Worm (Caenorhabditis elegans) whole organism, early embryonic: ENCODE results near the gene C49G7.10.

Experiments
- B0310.2 ChIP-seq: sonication (generic microtip); optimal IDR thresholded peaks from 2 replicates; lab custom pipeline; 2016; ENCODE audit warnings: mild to moderate bottlenecking, missing genetic modification characterization, missing compliant biosample characterization
- F13C5.2 ChIP-seq: sonication (generic microtip); optimal IDR thresholded peaks from 2 replicates; lab custom pipeline; 2017; ENCODE audit warnings: mild to moderate bottlenecking, missing genetic modification characterization, inconsistent platforms, missing compliant biosample characterization
- aly-1 ChIP-seq: sonication (generic microtip); optimal IDR thresholded peaks from 2 replicates; lab custom pipeline; 2016; ENCODE audit warnings: missing genetic modification characterization, missing compliant biosample characterization
- ama-1 ChIP-seq: fragments of 150-350 bp; optimal IDR thresholded peaks from 2 replicates; lab custom pipeline; 2014
- ceh-13 ChIP-seq: fragments of 200-800 bp; sonication (Bioruptor generic); optimal IDR thresholded peaks from 2 replicates; lab custom pipeline; 2018; ENCODE audit warnings: mild to moderate bottlenecking, missing genetic modification characterization, missing compliant biosample characterization
- ceh-36 ChIP-seq: sonication (generic microtip); optimal IDR thresholded peaks from 2 replicates; lab custom pipeline; 2016; ENCODE audit warnings: missing genetic modification characterization, inconsistent platforms, missing compliant biosample characterization
- ets-7 ChIP-seq: sonication (generic microtip); optimal IDR thresholded peaks from 2 replicates; lab custom pipeline; 2016; ENCODE audit warnings: missing genotype, missing genetic modification characterization, missing compliant biosample characterization
- flt-1 ChIP-seq: fragments of 200-800 bp; sonication (Bioruptor generic); IDR thresholded peaks from 2 replicates; pipeline ENCODE4 v1.3.6; 2022; ENCODE audit warnings: missing genetic modification characterization, missing compliant biosample characterization
- hmbx-1 ChIP-seq: sonication (generic microtip); optimal IDR thresholded peaks from 2 replicates; lab custom pipeline; 2016; ENCODE audit warnings: mild to moderate bottlenecking, missing genetic modification characterization, missing compliant biosample characterization
- hmg-4 ChIP-seq: fragments of 200-800 bp; sonication (Bioruptor generic); optimal IDR thresholded peaks from 2 replicates; lab custom pipeline; 2018; ENCODE audit warnings: mild to moderate bottlenecking, missing genetic modification characterization, missing compliant biosample characterization
- hnd-1 ChIP-seq: sonication (generic microtip); optimal IDR thresholded peaks from 2 replicates; lab custom pipeline; 2016; ENCODE audit warnings: missing genetic modification characterization, missing compliant biosample characterization
- pes-1 ChIP-seq: fragments of 200-800 bp; sonication (Bioruptor generic); IDR thresholded peaks from 2 replicates; pipeline ENCODE4 v1.3.6; 2022; ENCODE audit warnings: missing genetic modification reagents, missing genetic modification characterization, missing compliant biosample characterization
- scrt-1 ChIP-seq: fragments of 200-800 bp; sonication (Bioruptor generic); IDR thresholded peaks from 2 replicates; pipeline ENCODE4 v1.3.6; 2022; ENCODE audit warnings: missing genetic modification characterization, missing compliant biosample characterization
- sea-1 ChIP-seq: fragments of 200-800 bp; sonication (Bioruptor generic); conservative IDR thresholded peaks from 2 replicates; pipeline ENCODE4 v1.3.6; 2022; ENCODE audit warnings: missing genetic modification characterization, missing compliant biosample characterization
- tbx-11 ChIP-seq: fragments of 200-800 bp; sonication (Bioruptor generic); IDR thresholded peaks from 2 replicates; pipeline ENCODE4 v1.3.6; 2022; ENCODE audit warnings: missing genetic modification characterization, missing compliant biosample characterization
- tbx-37 ChIP-seq: fragments of 200-800 bp; sonication (Bioruptor generic); conservative IDR thresholded peaks from 2 replicates; pipeline ENCODE4 v1.3.6; 2022; ENCODE audit warnings: missing genetic modification reagents, missing genetic modification characterization, missing compliant biosample characterization
- tra-4 ChIP-seq: sonication (generic microtip); optimal IDR thresholded peaks from 2 replicates; lab custom pipeline; 2017; ENCODE audit warnings: missing genetic modification characterization, missing compliant biosample characterization

Gene C49G7.10

DNA sequence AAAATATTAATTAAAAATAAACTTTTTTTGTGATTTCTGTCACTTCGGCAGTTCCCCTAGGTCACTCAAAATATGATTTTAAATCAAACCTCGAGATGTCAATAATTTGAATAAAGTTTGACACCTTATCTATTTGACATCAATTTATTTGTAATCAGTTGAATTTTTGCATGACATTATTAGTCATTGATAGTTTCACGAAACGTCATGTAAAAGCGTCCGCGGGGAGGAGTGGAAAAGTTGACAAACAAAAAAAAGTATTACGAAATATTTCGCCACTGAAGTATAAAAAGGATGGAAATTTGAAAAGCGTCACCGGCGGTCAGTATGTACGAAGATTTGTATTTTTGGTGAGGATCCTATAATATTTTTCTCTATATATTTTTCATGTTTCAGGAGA lies 17.0 kb downstream of the C49G7.10 start, which contains the start of gene K09D9.1:
K09D9.1 (plus strand) TSS at position 271 of the 400 bp plus-strand sequence.
- TF ChIP-seq ceh-36 (tag; lab: Kevin White, UChicago) (no peak), flt-1 (GFP tag; lab: Robert Waterston, UW) (no peak), scrt-1 (GFP tag; lab: Robert Waterston, UW) (no peak), ets-7 (tag; lab: Kevin White, UChicago) (no peak), pes-1 (GFP tag; lab: Robert Waterston, UW) (no peak), ama-1 (lab: Kevin White, UChicago) (no peak), aly-1 (no peak), sea-1 (GFP tag; lab: Robert Waterston, UW) (no peak), hmg-4 (no peak), B0310.2 (tag; lab: Kevin White, UChicago) (no peak), ceh-13 (GFP tag; lab: Kevin White, UChicago) (no peak), hmbx-1 (tag; lab: Kevin White, UChicago) (no peak), tbx-37 (GFP tag; lab: Robert Waterston, UW) (no peak), hnd-1 (tag; lab: Kevin White, UChicago) (no peak), F13C5.2 (tag; lab: Kevin White, UChicago) (no peak), tbx-11 (GFP tag; lab: Robert Waterston, UW) (no peak), tra-4 (no peak)

DNA sequence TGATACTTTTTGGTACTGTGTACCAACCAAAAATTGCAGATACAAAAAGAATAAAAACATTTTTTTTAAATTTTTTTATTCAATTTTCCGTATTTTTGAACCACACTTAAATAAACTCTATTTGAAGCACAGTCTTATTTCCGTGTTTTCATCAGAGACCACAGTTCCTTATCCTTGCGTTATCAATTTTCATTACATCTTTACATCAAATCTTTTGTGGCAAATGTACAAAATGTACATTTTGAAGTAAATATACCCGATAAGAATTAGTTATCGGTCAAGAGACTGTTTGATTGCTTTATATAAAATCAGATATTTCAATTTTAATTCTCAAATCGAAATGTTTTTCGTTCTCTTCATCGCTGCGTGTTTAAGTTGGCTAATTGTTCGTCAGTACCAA lies 19.5 kb downstream of the C49G7.10 start, which contains the start of gene cyp-35A3:
cyp-35A3 (plus strand) TSS at position 301 of the 400 bp plus-strand sequence.
- TF ChIP-seq tra-4 (no peak), ets-7 (tag; lab: Kevin White, UChicago) (no peak), hnd-1 (tag; lab: Kevin White, UChicago) (no peak), F13C5.2 (tag; lab: Kevin White, UChicago) (no peak), hmbx-1 (tag; lab: Kevin White, UChicago) (no peak), ama-1 (lab: Kevin White, UChicago) (no peak)

DNA sequence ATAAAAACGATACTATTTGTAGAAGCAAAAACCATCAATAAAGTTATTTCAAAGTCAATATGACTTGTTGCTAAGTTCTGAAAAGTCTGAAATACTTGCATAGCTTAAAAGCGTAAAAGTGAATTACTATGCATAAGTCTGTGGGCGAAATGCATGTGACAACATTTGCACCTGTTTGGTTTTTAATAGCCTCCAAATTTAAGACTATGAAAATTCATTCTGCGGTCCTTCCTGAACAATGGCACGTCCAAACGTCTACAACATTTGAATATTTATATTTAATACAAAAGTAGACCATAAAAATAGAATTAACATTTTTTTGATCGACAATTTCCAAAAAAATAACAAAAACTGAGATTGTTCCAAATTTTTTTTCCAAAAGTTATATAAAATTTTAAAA lies 20.0 kb downstream of the C49G7.10 start, which contains the start of gene K09D9.14:
K09D9.14 (minus strand) TSS at position 101 of the 400 bp plus-strand sequence.
- no peak for TF ChIP-seq pes-1 (GFP tag; lab: Robert Waterston, UW)
- TF ChIP-seq flt-1 (GFP tag; lab: Robert Waterston, UW), result no peak
- TF ChIP-seq ets-7 (tag; lab: Kevin White, UChicago), result no peak
- no peak for TF ChIP-seq hmg-4
- no peak for TF ChIP-seq ama-1 (lab: Kevin White, UChicago)
- no peak for TF ChIP-seq hmbx-1 (tag; lab: Kevin White, UChicago)
- TF ChIP-seq tbx-11 (GFP tag; lab: Robert Waterston, UW), result no peak

DNA sequence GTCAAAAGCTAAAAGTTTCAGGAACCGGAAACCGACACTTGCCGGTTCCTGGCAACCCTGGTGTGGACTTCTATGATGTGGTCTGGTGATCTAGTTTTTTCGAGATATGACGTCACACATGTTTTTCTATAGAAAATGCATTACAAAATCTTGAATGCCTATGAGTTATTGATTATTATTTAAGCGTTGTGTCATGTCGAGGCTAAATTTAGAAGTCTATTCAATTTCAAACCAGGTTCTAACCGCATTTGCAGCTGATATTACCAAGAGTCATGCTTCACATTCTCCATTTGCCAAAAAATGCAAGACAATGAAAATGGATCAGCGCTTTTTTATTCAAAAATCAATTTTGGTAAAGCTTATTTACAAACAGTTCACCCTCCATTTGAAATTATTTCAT lies 22.6 kb downstream of the C49G7.10 start, which contains the start of gene K09D9.3:
K09D9.3 (plus strand) TSS at position 301 of the 400 bp plus-strand sequence.
- TF ChIP-seq flt-1 (GFP tag; lab: Robert Waterston, UW) (no peak), sea-1 (GFP tag; lab: Robert Waterston, UW) (no peak), tbx-37 (GFP tag; lab: Robert Waterston, UW) (no peak), ceh-13 (GFP tag; lab: Kevin White, UChicago) (no peak), ceh-36 (tag; lab: Kevin White, UChicago) (no peak)

DNA sequence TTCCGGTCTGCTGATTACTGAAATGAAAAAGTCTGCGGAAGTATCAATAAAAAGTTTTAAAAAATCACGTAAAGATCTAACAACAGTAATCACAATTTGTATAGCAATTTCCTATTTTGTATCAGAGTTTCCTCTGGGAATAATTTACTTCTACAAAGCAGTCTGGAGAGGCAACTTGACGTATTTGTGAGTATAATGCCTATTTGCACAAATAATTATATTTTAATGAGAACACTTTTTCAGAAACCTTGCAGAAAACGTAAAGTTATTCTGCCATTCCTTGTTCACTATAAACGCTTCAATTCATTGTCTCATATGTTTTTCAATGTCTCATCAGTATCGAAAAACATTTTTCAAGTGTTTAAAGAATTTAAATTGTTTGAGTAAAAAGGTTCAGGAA lies 23.2 kb downstream of the C49G7.10 start:
- no peak for TF ChIP-seq tra-4
- no peak for TF ChIP-seq sea-1 (GFP tag; lab: Robert Waterston, UW)
- TF ChIP-seq pes-1 (GFP tag; lab: Robert Waterston, UW), result no peak
- no peak for TF ChIP-seq ama-1 (lab: Kevin White, UChicago)
- TF ChIP-seq tbx-11 (GFP tag; lab: Robert Waterston, UW), result no peak
- no peak for TF ChIP-seq flt-1 (GFP tag; lab: Robert Waterston, UW)
- no peak for TF ChIP-seq ceh-13 (GFP tag; lab: Kevin White, UChicago)

DNA sequence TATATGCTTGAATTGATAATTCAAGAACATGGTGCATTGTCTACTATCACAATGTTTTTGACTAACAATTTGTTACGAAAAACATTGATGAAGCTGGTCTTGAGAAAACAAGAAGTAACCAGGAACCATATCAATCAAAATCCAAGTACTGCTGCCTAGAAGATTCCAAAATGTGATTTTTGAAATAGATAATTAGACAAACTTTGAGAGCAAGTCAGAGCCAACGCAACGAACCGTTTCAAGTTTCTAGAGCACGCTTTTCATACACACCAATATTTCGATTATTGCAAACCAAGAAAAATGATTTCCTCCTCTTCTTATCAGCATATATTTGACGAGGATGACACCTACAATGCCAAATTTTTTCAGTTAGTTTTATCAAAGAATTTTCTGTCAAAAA lies 25.0 kb downstream of the C49G7.10 start, which contains the start of gene srw-89:
srw-89 (plus strand) TSS at position 301 of the 400 bp plus-strand sequence.
- no peak for TF ChIP-seq scrt-1 (GFP tag; lab: Robert Waterston, UW)
- no peak for TF ChIP-seq F13C5.2 (tag; lab: Kevin White, UChicago)

DNA sequence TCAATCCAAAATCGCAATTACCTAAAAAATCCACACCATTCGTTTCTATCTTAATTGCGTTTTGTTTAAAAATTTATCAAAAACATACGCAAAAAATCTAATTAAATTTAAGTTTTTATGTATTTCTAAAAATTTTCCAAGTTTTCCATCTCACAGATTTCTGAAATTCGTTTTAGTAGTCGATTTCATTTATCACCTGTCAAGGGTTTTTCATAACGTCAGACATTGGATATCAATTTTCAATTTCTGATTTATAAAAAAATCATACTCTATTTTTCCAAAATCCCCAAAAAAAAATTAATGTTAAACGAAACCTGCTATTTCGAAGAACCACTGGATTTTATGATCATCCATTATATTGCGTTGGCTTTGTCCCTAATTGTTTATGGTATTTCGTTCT lies 31.7 kb downstream of the C49G7.10 start, which contains the start of gene srh-4:
srh-4 (plus strand) TSS at position 301 of the 400 bp plus-strand sequence.
- no peak for TF ChIP-seq ceh-36 (tag; lab: Kevin White, UChicago)
- no peak for TF ChIP-seq ama-1 (lab: Kevin White, UChicago)
- no peak for TF ChIP-seq ets-7 (tag; lab: Kevin White, UChicago)
- TF ChIP-seq scrt-1 (GFP tag; lab: Robert Waterston, UW), result no peak
- TF ChIP-seq sea-1 (GFP tag; lab: Robert Waterston, UW), result no peak
- TF ChIP-seq tra-4, result no peak
- no peak for TF ChIP-seq hnd-1 (tag; lab: Kevin White, UChicago)
- no peak for TF ChIP-seq tbx-37 (GFP tag; lab: Robert Waterston, UW)
- no peak for TF ChIP-seq tbx-11 (GFP tag; lab: Robert Waterston, UW)
- TF ChIP-seq hmbx-1 (tag; lab: Kevin White, UChicago), result no peak
- TF ChIP-seq pes-1 (GFP tag; lab: Robert Waterston, UW), result no peak

DNA sequence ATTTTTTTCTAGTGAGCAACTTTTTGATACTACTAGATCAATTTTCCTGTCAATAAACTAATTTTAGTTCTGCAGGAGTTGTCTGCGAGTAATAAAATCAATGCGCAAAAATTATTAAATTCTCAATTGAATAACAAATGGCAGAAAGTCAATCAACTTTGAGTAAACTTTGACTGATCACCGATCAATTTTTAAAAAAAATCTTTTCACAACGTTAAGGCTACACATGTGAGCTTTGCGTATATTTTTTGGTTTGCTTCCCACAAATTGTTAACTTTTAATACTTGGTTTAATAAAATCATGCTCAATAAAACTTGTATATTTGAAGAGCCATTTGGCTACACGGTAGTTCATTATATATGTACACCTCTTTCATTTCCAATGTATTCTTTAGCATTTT lies 33.9 kb downstream of the C49G7.10 start, which contains the start of gene srh-7:
srh-7 (plus strand) TSS at position 301 of the 400 bp plus-strand sequence.
- no peak for TF ChIP-seq ceh-36 (tag; lab: Kevin White, UChicago)
- no peak for TF ChIP-seq hnd-1 (tag; lab: Kevin White, UChicago)
- no peak for TF ChIP-seq ceh-13 (GFP tag; lab: Kevin White, UChicago)
- no peak for TF ChIP-seq F13C5.2 (tag; lab: Kevin White, UChicago)
- TF ChIP-seq B0310.2 (tag; lab: Kevin White, UChicago), result no peak
- no peak for TF ChIP-seq scrt-1 (GFP tag; lab: Robert Waterston, UW)
- no peak for TF ChIP-seq hmbx-1 (tag; lab: Kevin White, UChicago)
- TF ChIP-seq tbx-37 (GFP tag; lab: Robert Waterston, UW), result no peak
- TF ChIP-seq hmg-4, result no peak
- TF ChIP-seq sea-1 (GFP tag; lab: Robert Waterston, UW), result no peak
- no peak for TF ChIP-seq tbx-11 (GFP tag; lab: Robert Waterston, UW)
- no peak for TF ChIP-seq tra-4
